Worm (Caenorhabditis elegans) whole organism, L3 larva: ENCODE measurements around the gene K08E7.8.

Experiments used
- ama-1 ChIP-seq: fragments of 150-350 bp; optimal IDR thresholded peaks from 2 replicates; lab custom pipeline; 2018
- ceh-82 ChIP-seq: fragments of 150-350 bp; optimal IDR thresholded peaks from 2 replicates; lab custom pipeline; 2014; ENCODE audit warnings: missing biosample characterization, missing genetic modification characterization
- egl-27 ChIP-seq: sonication (generic microtip); optimal IDR thresholded peaks from 4 replicates; lab custom pipeline; 2017; ENCODE audit warnings: missing biosample characterization, missing genetic modification reagents, missing genetic modification characterization
- elt-3 ChIP-seq, 3 experiments: fragments of 150-350 bp in 1 of 3; sonication (generic microtip) in 2 of 3; optimal IDR thresholded peaks; 2 replicates in 2 of 3; 4 replicates in 1 of 3; lab custom pipeline; 2014 to 2017; ENCODE audit warnings: missing biosample characterization in 3 of 3, missing genetic modification characterization in 3 of 3
- fos-1 ChIP-seq: fragments of 150-350 bp; optimal IDR thresholded peaks from 2 replicates; lab custom pipeline; 2014; ENCODE audit warnings: missing biosample characterization, missing genetic modification characterization
- jun-1 ChIP-seq: fragments of 150-350 bp; optimal IDR thresholded peaks from 2 replicates; lab custom pipeline; 2014; ENCODE audit warnings: missing biosample characterization, missing genetic modification reagents, missing genetic modification characterization
- mml-1 ChIP-seq: fragments of 150-350 bp; sonication (generic microtip); optimal IDR thresholded peaks from 3 replicates; lab custom pipeline; 2014; ENCODE audit warnings: missing biosample characterization, missing genetic modification characterization
- nhr-23 ChIP-seq: fragments of 150-350 bp; optimal IDR thresholded peaks from 2 replicates; lab custom pipeline; 2014; ENCODE audit warnings: missing biosample characterization, missing genetic modification reagents, missing genetic modification characterization
- nhr-77 ChIP-seq: fragments of 150-350 bp; optimal IDR thresholded peaks from 2 replicates; lab custom pipeline; 2014; ENCODE audit warnings: missing biosample characterization, missing genetic modification characterization
- pha-4 ChIP-seq: fragments of 150-350 bp; optimal IDR thresholded peaks from 2 replicates; lab custom pipeline; 2014; ENCODE audit warnings: missing biosample characterization, missing genetic modification reagents, missing genetic modification characterization
- pqm-1 ChIP-seq: fragments of 150-350 bp; optimal IDR thresholded peaks from 2 replicates; lab custom pipeline; 2017; ENCODE audit warnings: missing biosample characterization, missing genetic modification characterization, inconsistent platforms
- snpc-4 ChIP-seq: fragments of 150-350 bp; optimal IDR thresholded peaks from 2 replicates; lab custom pipeline; 2014; ENCODE audit warnings: missing biosample characterization, missing genetic modification characterization
- unc-62 ChIP-seq: fragments of 150-350 bp; sonication (generic microtip); optimal IDR thresholded peaks from 4 replicates; lab custom pipeline; 2014; ENCODE audit warnings: missing biosample characterization, missing genetic modification reagents, missing genetic modification characterization
- ztf-4 ChIP-seq: fragments of 150-350 bp; optimal IDR thresholded peaks from 2 replicates; lab custom pipeline; 2014; ENCODE audit warnings: missing biosample characterization, missing genetic modification characterization

- TF ChIP-seq pha-4 (tag; lab: Kevin White, UChicago) (no peak), ceh-82 (tag; lab: Kevin White, UChicago) (no peak), nhr-23 (tag; lab: Kevin White, UChicago) (no peak), fos-1 (tag; lab: Kevin White, UChicago) (no peak), elt-3 (tag; optimal IDR thresholded peaks at IDR 0.05; lab: Kevin White, UChicago) (no peak), egl-27 (no peak), ama-1 (lab: Kevin White, UChicago) (no peak), nhr-77 (tag; lab: Kevin White, UChicago) (no peak), snpc-4 (tag; lab: Kevin White, UChicago) (no peak), mml-1 (tag; lab: Kevin White, UChicago) (no peak), pqm-1 (no peak), jun-1 (tag; lab: Kevin White, UChicago) (no peak), unc-62 (GFP tag; lab: Kevin White, UChicago) (no peak), ztf-4 (no peak)
These were observed 40.0 kb downstream of the K08E7.8 start for ce11 chrIV:12545902-12546301.
